Fruit fly (Drosophila melanogaster) Kc167 (cell line): ENCODE data around the gene Drsl2.
A peak's percentile ranks its signal among the peaks of the same experiment; 100 is the strongest.

ENCODE experiments used
- Myc ChIP-seq: fragments of >200 bp; optimal IDR thresholded peaks from 2 replicates; lab custom pipeline; 2017; ENCODE audit warnings: missing external identifiers
- Sin3A ChIP-seq: fragments of >200 bp; optimal IDR thresholded peaks from 2 replicates; lab custom pipeline; 2018; ENCODE audit warnings: missing external identifiers
- h ChIP-seq: fragments of >200 bp; optimal IDR thresholded peaks from 3 replicates; lab custom pipeline; 2018; ENCODE audit warnings: missing external identifiers
- insv ChIP-seq: fragments of >200 bp; optimal IDR thresholded peaks from 3 replicates; lab custom pipeline; 2018; ENCODE audit warnings: missing external identifiers
- psq ChIP-seq: fragments of >200 bp; optimal IDR thresholded peaks from 2 replicates; lab custom pipeline; 2017; ENCODE audit warnings: missing external identifiers
- ttk ChIP-seq: sonication (Bioruptor generic); optimal IDR thresholded peaks from 2 replicates; lab custom pipeline; 2017; ENCODE audit warnings: missing external identifiers

The Drsl2 gene

DNA sequence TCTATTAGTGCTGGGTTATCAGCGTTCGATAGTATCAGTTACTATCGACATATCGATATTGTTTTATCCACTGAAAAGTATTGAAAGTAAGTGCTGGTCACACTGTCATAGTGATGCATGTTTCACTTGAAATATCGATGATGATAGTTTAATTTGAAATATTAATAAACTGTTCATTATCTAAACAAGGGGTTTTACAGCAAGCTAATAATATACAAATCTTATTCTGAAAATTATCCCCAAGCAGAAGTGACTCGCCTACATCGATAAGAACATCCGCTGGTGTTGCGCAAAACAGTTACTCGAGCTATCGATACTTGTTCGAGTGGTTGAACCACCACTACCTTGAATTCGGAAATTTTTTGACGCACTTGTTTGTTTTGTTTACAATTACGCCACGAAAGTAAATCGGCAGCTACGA is 5.1 kb downstream of the Drsl2 start, which contains the start of the genes PIG-C, CG12016 and Dpm2:
Gene PIG-C (minus strand): TSS at position 10 of the 421 bp plus-strand sequence.
Gene CG12016 (plus strand): TSS at position 333 of the 421 bp plus-strand sequence.
Gene Dpm2 (plus strand): TSS at position 333 of the 421 bp plus-strand sequence.
- TF ChIP-seq Sin3A, result peak; percentile 9
- TF ChIP-seq psq (lab: Kevin White, UChicago), result no peak

DNA sequence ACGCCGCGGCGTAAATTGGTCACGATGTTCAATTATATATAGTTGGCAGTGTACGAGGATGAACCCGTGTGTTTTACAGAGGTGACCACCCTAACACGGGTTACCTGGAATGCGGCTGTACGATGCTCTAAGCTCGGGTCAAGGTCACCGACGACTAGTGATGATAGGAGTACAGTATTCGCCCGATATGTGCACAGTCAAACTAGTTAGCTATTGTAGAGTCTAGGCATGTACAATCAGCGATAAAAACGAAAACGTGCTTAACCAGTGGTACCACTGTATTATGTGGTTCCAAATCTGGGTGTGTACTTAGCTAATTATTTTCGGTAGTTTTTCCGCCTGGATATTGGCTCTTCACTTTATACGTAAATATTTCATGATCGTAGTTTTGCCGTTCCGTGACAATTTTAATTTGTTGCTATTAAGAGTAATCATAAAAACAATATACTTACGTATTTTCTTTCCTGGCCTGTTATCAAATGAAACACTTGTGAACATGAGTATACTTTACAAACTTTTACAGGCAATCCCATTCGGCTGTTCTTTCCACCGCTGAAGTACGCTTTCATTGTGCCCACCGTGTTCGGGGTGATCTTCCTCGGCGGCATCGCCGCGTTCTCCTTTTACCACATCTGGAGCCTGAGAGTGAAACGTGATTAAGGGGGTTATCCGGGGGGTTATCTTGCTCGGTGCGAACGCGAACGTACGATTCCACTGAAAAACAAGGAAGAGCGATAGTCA is 6.0 kb downstream of the Drsl2 start:
- TF ChIP-seq Myc, result no peak
- TF ChIP-seq insv (lab: Kevin White, UChicago), result no peak
- no peak for TF ChIP-seq ttk
- no peak for TF ChIP-seq h (lab: Kevin White, UChicago)
- no peak for TF ChIP-seq Sin3A
- no peak for TF ChIP-seq psq (lab: Kevin White, UChicago)

DNA sequence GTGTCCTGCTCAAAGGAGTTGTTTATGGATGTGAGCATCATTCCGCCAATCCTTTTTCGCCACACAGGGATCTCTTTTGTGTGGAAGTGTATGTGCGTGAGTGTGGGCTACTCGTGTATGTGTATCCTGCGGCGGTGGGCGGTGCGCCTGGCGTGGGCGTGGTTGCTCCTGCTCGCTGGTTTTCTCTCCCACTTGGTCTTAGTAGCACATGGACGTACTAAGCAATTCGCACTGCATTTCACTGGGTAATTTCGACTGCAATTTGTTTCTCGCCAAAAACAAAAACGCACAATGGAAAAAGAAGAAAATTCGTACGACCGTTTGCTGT is 11.4 kb downstream of the Drsl2 start:
- TF ChIP-seq ttk (no peak), insv (lab: Kevin White, UChicago) (no peak), psq (lab: Kevin White, UChicago) (no peak), Myc (no peak), Sin3A (no peak), h (lab: Kevin White, UChicago) (no peak)

DNA sequence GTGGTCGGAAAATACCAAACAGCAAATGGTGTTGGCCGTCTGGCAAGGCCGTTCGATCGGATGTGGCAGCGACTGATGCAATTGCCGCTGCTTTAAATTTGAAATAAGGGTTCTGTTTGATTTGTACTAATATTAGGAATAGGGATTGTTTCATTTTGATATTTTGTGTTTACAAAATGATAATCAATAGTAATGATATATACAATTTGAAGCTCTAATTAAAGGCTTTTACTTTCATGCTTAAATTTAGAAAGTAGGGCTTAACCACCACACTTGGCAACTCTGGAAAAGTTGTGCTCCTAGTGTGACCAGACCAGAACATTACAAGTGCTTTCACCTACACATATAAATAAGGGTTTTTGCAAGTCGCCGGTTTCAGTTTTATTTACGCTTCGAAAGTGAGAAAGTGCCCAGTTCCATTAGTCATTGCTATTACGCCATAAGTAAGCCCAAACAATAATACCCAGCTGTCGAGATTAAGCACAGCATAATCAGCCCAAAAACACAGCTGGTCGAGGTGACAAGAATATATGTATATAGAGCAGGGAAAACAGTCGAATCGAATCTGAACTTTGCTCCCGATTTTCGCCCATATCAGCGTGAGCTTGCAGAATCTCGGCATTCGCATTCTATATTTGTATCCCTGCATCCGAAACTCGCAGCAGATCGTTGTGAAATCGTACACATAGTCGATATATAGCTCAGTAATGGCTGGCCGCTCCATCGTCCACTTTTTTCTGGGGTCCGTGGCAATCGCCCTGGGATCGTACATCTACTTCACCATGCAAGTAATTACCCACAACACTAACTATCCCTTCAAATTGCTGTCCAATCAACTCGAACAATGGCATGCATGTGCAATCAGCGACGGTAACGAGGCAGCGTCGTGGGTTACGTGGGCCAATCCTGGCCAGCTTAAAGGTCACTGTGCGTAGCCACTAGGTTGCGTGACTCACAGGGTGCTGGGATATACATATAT is 12.1 kb downstream of the Drsl2 start, which contains the start of gene Gtpx:
Gene Gtpx (plus strand): TSS at position 341 of the 979 bp plus-strand sequence.
- TF ChIP-seq h (lab: Kevin White, UChicago), result peak; percentile 57
- TF ChIP-seq psq (lab: Kevin White, UChicago), result no peak

DNA sequence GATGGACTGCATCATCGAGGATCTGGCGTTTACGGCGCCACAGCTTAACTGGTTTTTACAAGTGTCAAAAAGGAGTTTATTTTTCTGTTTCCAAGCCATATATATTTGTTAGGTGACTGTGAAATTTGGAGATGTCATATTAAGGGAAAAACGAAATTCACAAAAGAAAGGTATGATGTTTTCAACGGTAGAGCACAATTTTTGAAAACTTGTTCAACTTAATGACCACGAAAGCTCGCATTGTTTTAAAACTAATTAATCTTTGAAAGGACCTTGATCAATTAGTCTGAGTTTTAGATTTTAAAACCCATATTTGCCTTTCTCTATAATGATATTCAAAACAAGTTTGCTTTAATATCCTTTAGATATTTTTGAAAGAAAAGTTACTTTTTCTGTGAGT is 14.6 kb downstream of the Drsl2 start, which contains the start of gene Strip:
Gene Strip (minus strand): TSS at position 101 of the 400 bp plus-strand sequence.
- TF ChIP-seq insv (lab: Kevin White, UChicago) (no peak), h (lab: Kevin White, UChicago) (no peak)

DNA sequence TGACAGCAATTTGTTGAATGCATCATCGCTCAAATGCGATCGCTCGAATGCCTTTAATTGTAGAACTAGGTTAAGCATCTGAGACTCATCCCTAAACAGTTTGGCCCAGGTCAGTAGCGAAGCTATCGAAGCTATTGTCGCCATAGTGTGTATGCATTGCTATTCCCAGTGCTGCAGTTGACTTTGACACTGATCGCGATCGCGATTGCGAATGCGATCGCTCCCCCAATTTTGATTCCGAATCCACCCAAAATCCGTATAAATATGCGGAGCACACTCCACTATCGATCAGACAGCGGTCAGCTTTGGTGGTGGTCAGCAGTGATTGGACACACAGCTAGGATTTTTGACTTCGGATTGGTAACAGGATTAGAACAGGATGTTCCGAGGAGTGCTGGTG is 15.6 kb downstream of the Drsl2 start, which contains the start of gene CG14961:
Gene CG14961 (plus strand): TSS at position 301 of the 400 bp plus-strand sequence.
- no peak for TF ChIP-seq psq (lab: Kevin White, UChicago)
- TF ChIP-seq Sin3A, result no peak
- no peak for TF ChIP-seq h (lab: Kevin White, UChicago)
- no peak for TF ChIP-seq Myc
- no peak for TF ChIP-seq ttk
- no peak for TF ChIP-seq insv (lab: Kevin White, UChicago)

DNA sequence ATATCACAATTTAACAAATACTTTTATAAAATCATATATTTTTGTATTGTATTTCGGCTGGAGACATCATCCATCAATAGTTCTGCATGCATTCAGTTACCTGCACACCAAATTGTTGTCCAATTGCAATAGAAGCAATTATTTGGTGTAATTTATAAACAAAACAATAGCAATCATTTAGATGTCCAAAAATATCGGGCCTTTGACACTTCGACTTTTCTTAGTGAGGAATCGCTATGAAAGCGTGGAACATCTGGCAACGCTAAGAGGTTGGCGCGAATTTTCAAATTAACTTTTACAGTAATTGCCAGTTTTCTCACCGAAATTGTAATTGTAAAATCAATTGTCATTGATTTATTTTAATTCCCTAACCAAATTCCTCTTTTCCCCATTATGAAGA is 20.6 kb downstream of the Drsl2 start, which contains the start of gene CG14969:
Gene CG14969 (minus strand): TSS at position 195 of the 400 bp plus-strand sequence.
- no peak for TF ChIP-seq Myc
- TF ChIP-seq ttk, result no peak
- no peak for TF ChIP-seq h (lab: Kevin White, UChicago)
- TF ChIP-seq insv (lab: Kevin White, UChicago), result no peak
- no peak for TF ChIP-seq psq (lab: Kevin White, UChicago)
- TF ChIP-seq Sin3A, result no peak

DNA sequence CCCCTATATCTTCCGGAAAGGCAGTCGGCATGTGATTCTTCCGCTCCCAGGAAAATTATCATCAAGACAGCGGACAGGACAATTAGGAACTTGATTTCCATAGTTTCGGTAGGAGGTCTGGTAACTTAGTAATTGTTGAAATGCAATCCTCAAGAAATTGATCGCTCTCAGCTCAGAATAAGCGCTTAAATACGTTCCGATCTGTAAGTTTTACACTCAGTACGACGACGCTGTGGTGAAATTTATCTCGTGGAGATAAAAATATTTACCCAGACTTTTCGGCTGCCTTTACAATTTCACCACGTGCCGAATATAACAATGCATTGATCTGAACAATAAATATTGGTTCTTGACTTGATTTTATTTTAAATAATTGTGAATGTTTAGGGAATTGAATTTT is 21.5 kb downstream of the Drsl2 start, which contains the start of gene Drsl1:
Gene Drsl1 (minus strand): TSS at position 101 of the 400 bp plus-strand sequence.
- TF ChIP-seq h (lab: Kevin White, UChicago) (no peak), insv (lab: Kevin White, UChicago) (no peak), Sin3A (no peak), Myc (no peak), psq (lab: Kevin White, UChicago) (no peak), ttk (no peak)

DNA sequence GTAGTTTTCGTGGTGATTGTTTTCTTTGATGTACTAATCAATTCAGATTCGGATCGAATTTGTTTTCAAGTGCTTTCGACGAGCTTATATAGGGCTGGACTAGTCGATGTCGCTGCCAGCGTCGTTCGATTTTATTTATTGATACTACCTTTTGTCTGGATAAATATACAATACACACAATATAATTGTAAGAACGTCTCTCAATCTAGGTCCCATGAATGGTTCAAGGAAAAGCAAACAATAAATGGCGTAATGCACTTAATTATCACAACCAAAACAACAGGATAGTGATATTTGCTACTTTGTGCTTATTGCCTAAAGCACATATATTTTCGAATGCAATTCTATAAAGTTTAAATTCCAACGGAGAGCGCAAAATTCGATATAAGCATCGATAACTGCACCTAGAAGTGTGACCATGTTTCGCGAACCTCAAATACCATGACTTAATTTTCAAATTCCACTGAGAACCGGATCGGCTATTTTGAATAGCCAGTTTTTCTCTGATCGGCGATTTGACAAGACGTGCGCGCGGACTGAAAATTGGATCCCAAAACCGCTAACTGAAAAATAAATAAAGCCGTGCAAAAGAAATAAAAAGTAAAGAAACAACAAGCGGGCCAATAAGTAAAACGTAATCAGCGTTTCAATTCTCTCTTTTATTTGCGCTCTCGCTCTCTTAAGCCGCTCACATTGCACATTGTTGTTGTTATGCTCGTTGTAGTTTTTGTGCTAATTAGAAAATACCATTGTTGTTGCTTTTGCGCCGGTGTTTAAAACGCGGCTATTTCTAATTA is 22.4 kb downstream of the Drsl2 start, which contains the start of the genes Drsl6 and kst:
Gene Drsl6 (minus strand): TSS at position 51 of the 797 bp plus-strand sequence.
Gene kst (plus strand): TSS at position 493 of the 797 bp plus-strand sequence.
- no peak for TF ChIP-seq ttk

DNA sequence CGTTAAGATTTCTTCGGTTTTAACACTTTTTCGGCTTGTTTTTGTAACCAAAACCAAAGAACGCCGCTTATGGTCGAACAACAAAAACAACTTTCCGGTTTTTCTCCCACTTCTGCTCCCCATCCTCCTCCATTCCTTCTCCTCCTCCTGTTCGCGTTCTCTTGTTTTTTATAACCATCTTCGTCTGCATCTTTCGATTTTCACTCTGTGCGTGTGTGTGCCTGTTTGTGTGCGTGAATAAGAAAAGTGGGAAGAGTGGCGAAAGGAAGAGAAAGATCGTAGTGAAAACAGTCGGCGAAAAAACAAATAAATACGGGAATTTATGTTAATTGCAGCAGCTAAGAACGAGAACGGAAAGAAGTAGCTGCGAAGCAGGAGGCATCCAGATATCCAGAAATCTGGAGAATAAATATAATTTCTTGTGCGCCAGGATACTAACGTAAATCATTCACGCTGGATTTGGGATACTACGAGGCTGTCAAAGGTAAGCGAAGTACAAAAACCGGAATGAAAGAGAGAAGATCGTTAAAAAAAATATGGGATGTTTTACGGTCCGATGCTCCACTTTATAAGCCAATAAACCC is 23.3 kb downstream of the Drsl2 start:
- TF ChIP-seq insv (lab: Kevin White, UChicago) (no peak), Sin3A (no peak), h (lab: Kevin White, UChicago) (no peak)

DNA sequence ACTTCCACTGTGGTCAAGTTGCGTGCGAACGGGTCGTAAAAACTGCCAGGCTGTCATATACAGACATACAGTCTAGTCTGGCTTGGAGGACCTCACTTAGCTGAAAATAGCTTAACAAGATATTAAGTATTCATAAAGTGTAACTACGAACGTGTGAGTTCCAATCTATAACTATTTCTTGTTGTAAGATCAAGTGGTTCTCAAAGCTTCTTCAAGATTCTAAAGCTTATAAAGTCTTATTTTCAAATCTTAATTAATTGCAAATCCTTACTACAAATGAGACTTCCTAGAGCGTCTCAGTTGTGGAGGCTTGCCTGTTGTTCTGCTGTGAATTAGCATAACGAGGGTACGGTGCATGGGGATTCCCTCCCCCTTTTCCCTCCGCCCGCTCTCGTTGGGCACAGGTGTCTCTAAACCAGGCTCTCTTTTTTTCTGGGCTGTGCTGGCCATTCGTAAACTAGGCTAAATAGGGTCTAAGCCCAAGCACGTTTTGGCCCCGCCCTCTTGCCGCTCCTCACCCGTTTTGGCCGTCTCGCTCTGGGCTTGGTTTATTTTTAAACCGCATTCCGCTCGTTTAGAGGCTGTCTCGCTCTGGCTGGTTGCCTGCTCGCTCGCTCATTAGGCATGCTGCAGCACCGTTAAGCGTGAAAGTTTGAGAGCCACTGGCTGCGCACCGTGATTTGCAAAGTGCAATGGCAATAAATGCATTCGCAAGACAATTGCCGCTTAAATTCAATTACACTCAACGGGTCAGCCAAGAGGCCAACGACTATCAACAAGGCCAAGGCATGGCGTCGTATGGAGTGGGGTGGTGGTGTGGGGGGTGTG is 24.1 kb downstream of the Drsl2 start:
- TF ChIP-seq ttk (no peak), h (lab: Kevin White, UChicago) (no peak), Myc (no peak), psq (lab: Kevin White, UChicago) (no peak), Sin3A (no peak), insv (lab: Kevin White, UChicago) (no peak)
